Fruit fly (Drosophila melanogaster): ENCODE results near the gene CG13028.

CG13028 gene

dm6 chr3L:16922952-16923351, at the start of gene CG13028:
Gene CG13028 (plus strand): TSS chr3L:16923252.
- TF ChIP-seq usp (GFP tag; optimal IDR thresholded peaks at IDR 0.05) (no peak), EcR (GFP tag; optimal IDR thresholded peaks at IDR 0.05) (peak in 1 of 2 experiments; percentile 2)

dm6 chr3L:16873679-16874078, 49.4 kb upstream of the CG13028 start:
- no peak for TF ChIP-seq CG8478 (optimal IDR thresholded peaks at IDR 0.05)
- TF ChIP-seq EcR (GFP tag; optimal IDR thresholded peaks at IDR 0.05): no peak
- no peak for TF ChIP-seq Dll (optimal IDR thresholded peaks at IDR 0.05)
- no peak for TF ChIP-seq usp (GFP tag; optimal IDR thresholded peaks at IDR 0.05)
- TF ChIP-seq psq (optimal IDR thresholded peaks at IDR 0.05): no peak
- no peak for TF ChIP-seq pan (optimal IDR thresholded peaks at IDR 0.05)

- TF ChIP-seq psq (optimal IDR thresholded peaks at IDR 0.05): no peak
- TF ChIP-seq pan (optimal IDR thresholded peaks at IDR 0.05): no peak
- TF ChIP-seq EcR (GFP tag; optimal IDR thresholded peaks at IDR 0.05): no peak
- TF ChIP-seq Dll (optimal IDR thresholded peaks at IDR 0.05): no peak
- TF ChIP-seq usp (GFP tag; optimal IDR thresholded peaks at IDR 0.05): no peak
- TF ChIP-seq CG8478 (optimal IDR thresholded peaks at IDR 0.05): no peak
These were observed 47.6 kb upstream of the CG13028 start for dm6 chr3L:16875484-16875883.

- TF ChIP-seq CG8478 (optimal IDR thresholded peaks at IDR 0.05): no peak
- no peak for TF ChIP-seq Dll (optimal IDR thresholded peaks at IDR 0.05)
- TF ChIP-seq EcR (GFP tag; optimal IDR thresholded peaks at IDR 0.05): no peak
- TF ChIP-seq pan (optimal IDR thresholded peaks at IDR 0.05): no peak
- no peak for TF ChIP-seq psq (optimal IDR thresholded peaks at IDR 0.05)
- TF ChIP-seq usp (GFP tag; optimal IDR thresholded peaks at IDR 0.05): no peak
These were observed 47.1 kb upstream of the CG13028 start for dm6 chr3L:16875959-16876358.

- no peak for TF ChIP-seq psq (optimal IDR thresholded peaks at IDR 0.05)
- no peak for TF ChIP-seq usp (GFP tag; optimal IDR thresholded peaks at IDR 0.05)
- TF ChIP-seq CG8478 (optimal IDR thresholded peaks at IDR 0.05): no peak
- no peak for TF ChIP-seq Dll (optimal IDR thresholded peaks at IDR 0.05)
- TF ChIP-seq pan (optimal IDR thresholded peaks at IDR 0.05): no peak
- no peak for TF ChIP-seq EcR (GFP tag; optimal IDR thresholded peaks at IDR 0.05)
These were observed 46.1 kb upstream of the CG13028 start, which contains the start of gene CG32170 for dm6 chr3L:16876785-16877468. Gene CG32170 (plus strand): TSS chr3L:16877309.

- TF ChIP-seq psq (optimal IDR thresholded peaks at IDR 0.05) (no peak), Dll (optimal IDR thresholded peaks at IDR 0.05) (no peak), EcR (GFP tag; optimal IDR thresholded peaks at IDR 0.05) (no peak), usp (GFP tag; optimal IDR thresholded peaks at IDR 0.05) (no peak), pan (optimal IDR thresholded peaks at IDR 0.05) (no peak), CG8478 (optimal IDR thresholded peaks at IDR 0.05) (no peak)
These were observed 44.1 kb upstream of the CG13028 start for dm6 chr3L:16878830-16879536.

dm6 chr3L:16881097-16881496, 42.0 kb upstream of the CG13028 start:
- no peak for TF ChIP-seq pan (optimal IDR thresholded peaks at IDR 0.05)

- TF ChIP-seq usp (GFP tag; optimal IDR thresholded peaks at IDR 0.05): no peak
- no peak for TF ChIP-seq CG8478 (optimal IDR thresholded peaks at IDR 0.05)
- TF ChIP-seq EcR (GFP tag; optimal IDR thresholded peaks at IDR 0.05): no peak
- no peak for TF ChIP-seq psq (optimal IDR thresholded peaks at IDR 0.05)
These were observed 39.0 kb upstream of the CG13028 start for dm6 chr3L:16884037-16884436.

- TF ChIP-seq psq (optimal IDR thresholded peaks at IDR 0.05) (no peak), EcR (GFP tag; optimal IDR thresholded peaks at IDR 0.05) (no peak), Dll (optimal IDR thresholded peaks at IDR 0.05) (no peak), CG8478 (optimal IDR thresholded peaks at IDR 0.05) (no peak), pan (optimal IDR thresholded peaks at IDR 0.05) (no peak), usp (GFP tag; optimal IDR thresholded peaks at IDR 0.05) (no peak)
These were observed 38.0 kb upstream of the CG13028 start for dm6 chr3L:16885042-16885441.

dm6 chr3L:16886179-16886930, 36.7 kb upstream of the CG13028 start:
- TF ChIP-seq psq (optimal IDR thresholded peaks at IDR 0.05) (no peak), pan (optimal IDR thresholded peaks at IDR 0.05) (no peak), EcR (GFP tag; optimal IDR thresholded peaks at IDR 0.05) (no peak), CG8478 (optimal IDR thresholded peaks at IDR 0.05) (no peak), Dll (optimal IDR thresholded peaks at IDR 0.05) (no peak)

dm6 chr3L:16887272-16887671, 35.8 kb upstream of the CG13028 start:
- TF ChIP-seq CG8478 (optimal IDR thresholded peaks at IDR 0.05) (no peak), usp (GFP tag; optimal IDR thresholded peaks at IDR 0.05) (no peak), Dll (optimal IDR thresholded peaks at IDR 0.05) (no peak), pan (optimal IDR thresholded peaks at IDR 0.05) (no peak), EcR (GFP tag; optimal IDR thresholded peaks at IDR 0.05) (no peak), psq (optimal IDR thresholded peaks at IDR 0.05) (no peak)

dm6 chr3L:16889545-16889944, 33.5 kb upstream of the CG13028 start:
- TF ChIP-seq CG8478 (optimal IDR thresholded peaks at IDR 0.05) (no peak), Dll (optimal IDR thresholded peaks at IDR 0.05) (no peak), psq (optimal IDR thresholded peaks at IDR 0.05) (no peak), EcR (GFP tag; optimal IDR thresholded peaks at IDR 0.05) (no peak), usp (GFP tag; optimal IDR thresholded peaks at IDR 0.05) (no peak), pan (optimal IDR thresholded peaks at IDR 0.05) (no peak)

Data from whole organism.